Fruit fly (Drosophila melanogaster): ENCODE data around the gene CG32563.

- TF ChIP-seq EcR (GFP tag; optimal IDR thresholded peaks at IDR 0.05) (no peak), usp (GFP tag; optimal IDR thresholded peaks at IDR 0.05) (no peak)
These were observed 32.6 kb upstream of the CG32563 start for dm6 chrX:17175558-17176189.

Measured in whole organism.